Fruit fly (Drosophila melanogaster) whole organism, prepupa: ENCODE results near the gene Cad99C.

Experiments used
- CG11294 ChIP-seq: fragments of 200-800 bp; sonication (Bioruptor generic); IDR thresholded peaks from 2 replicates; pipeline ENCODE4 v1.3.6; 2022; ENCODE audit warnings: missing biosample characterization, missing genetic modification characterization
- CG11762 ChIP-seq: fragments of 200-800 bp; sonication (Bioruptor generic); optimal IDR thresholded peaks from 3 replicates; lab custom pipeline; 2016; ENCODE audit warnings: missing biosample characterization, missing genetic modification characterization; ENCODE audit not compliant: insufficient read depth
- CG16779 ChIP-seq: fragments of 200-800 bp; sonication (Bioruptor generic); optimal IDR thresholded peaks from 3 replicates; lab custom pipeline; 2017; ENCODE audit warnings: missing biosample characterization, mild to moderate bottlenecking, missing genetic modification characterization
- CG3032 ChIP-seq: fragments of 200-800 bp; optimal IDR thresholded peaks from 2 replicates; lab custom pipeline; 2019; ENCODE audit warnings: missing biosample characterization, mild to moderate bottlenecking, missing genetic modification characterization, moderate library complexity
- CG34406 ChIP-seq: fragments of 200-800 bp; sonication (Bioruptor generic); optimal IDR thresholded peaks from 3 replicates; lab custom pipeline; 2016; ENCODE audit warnings: missing biosample characterization, missing genetic modification characterization
- CG3919 ChIP-seq: fragments of 200-800 bp; sonication (Bioruptor generic); optimal IDR thresholded peaks from 3 replicates; lab custom pipeline; 2016; ENCODE audit warnings: missing biosample characterization, missing genetic modification characterization
- Met ChIP-seq: fragments of 200-800 bp; sonication (Bioruptor generic); optimal IDR thresholded peaks from 3 replicates; lab custom pipeline; 2016; ENCODE audit warnings: missing biosample characterization, missing genetic modification characterization
- cyc ChIP-seq: fragments of 200-800 bp; sonication (Bioruptor generic); optimal IDR thresholded peaks from 3 replicates; lab custom pipeline; 2016; ENCODE audit warnings: missing biosample characterization, missing genetic modification characterization
- eg ChIP-seq: fragments of 200-800 bp; sonication (Bioruptor generic); IDR thresholded peaks from 3 replicates; pipeline ENCODE4 v1.3.6; 2022; ENCODE audit warnings: missing biosample characterization, missing genetic modification characterization
- svp ChIP-seq: fragments of 200-800 bp; sonication (Bioruptor generic); peaks from one replicate; lab custom pipeline; 2016; ENCODE audit warnings: missing biosample characterization, missing genetic modification characterization

dm6 chr3R:29797183-29797582 lies 44.3 kb upstream of the Cad99C start:
- TF ChIP-seq cyc (GFP tag; lab: Kevin White, UChicago) (no peak), CG3032 (tag; lab: Kevin White, UChicago) (no peak), svp (GFP tag; lab: Kevin White, UChicago) (no peak), Met (no peak), CG11762 (GFP tag; lab: Kevin White, UChicago) (no peak), CG34406 (no peak), CG11294 (GFP tag; lab: Robert Waterston, UW) (no peak), CG16779 (tag; lab: Kevin White, UChicago) (no peak), eg (no peak), CG3919 (GFP tag; lab: Kevin White, UChicago) (no peak)
